Fruit fly (Drosophila melanogaster): ENCODE data around the gene Spn28Da.

- no peak for TF ChIP-seq CG8478 (optimal IDR thresholded peaks at IDR 0.05)
- TF ChIP-seq EcR (GFP tag; optimal IDR thresholded peaks at IDR 0.05): no peak
Measured at dm6 chr2L:7914948-7915549, 26.1 kb upstream of the Spn28Da start.
